Worm (Caenorhabditis elegans) whole organism, mixed stage, embryonic: Measurements from ENCODE around the gene F17E9.15.
"Not testable (repeated sequence)": the region's sequence is repeated elsewhere in the genome, so short reads cannot be mapped to it uniquely, and the experiment has no call there.

ENCODE experiments used
- M03D4.4 ChIP-seq: sonication (generic microtip); optimal IDR thresholded peaks from 2 replicates; lab custom pipeline; 2017; ENCODE audit warnings: mild to moderate bottlenecking, missing genetic modification characterization, missing compliant biosample characterization
- bed-3 ChIP-seq: fragments of 200-800 bp; sonication (Bioruptor generic); optimal IDR thresholded peaks from 3 replicates; lab custom pipeline; 2018; ENCODE audit warnings: mild to moderate bottlenecking, missing genetic modification characterization, moderate library complexity, missing compliant biosample characterization
- blmp-1 ChIP-seq: fragments of 150-350 bp; optimal IDR thresholded peaks from 2 replicates; lab custom pipeline; 2014; ENCODE audit warnings: missing biosample characterization, missing genetic modification characterization
- ceh-43 ChIP-seq: fragments of 200-800 bp; sonication (Bioruptor generic); optimal IDR thresholded peaks from 2 replicates; lab custom pipeline; 2018; ENCODE audit warnings: mild to moderate bottlenecking, missing genetic modification characterization, moderate library complexity, missing compliant biosample characterization
- ceh-83 ChIP-seq: fragments of 200-800 bp; sonication (Bioruptor generic); optimal IDR thresholded peaks from 2 replicates; lab custom pipeline; 2018; ENCODE audit warnings: mild to moderate bottlenecking, missing genetic modification characterization, missing compliant biosample characterization
- ces-1 ChIP-seq: fragments of 150-350 bp; optimal IDR thresholded peaks from 2 replicates; lab custom pipeline; 2014; ENCODE audit warnings: missing biosample characterization, missing genetic modification reagents, missing genetic modification characterization
- cnd-1 ChIP-seq: fragments of 200-800 bp; sonication (Bioruptor generic); optimal IDR thresholded peaks from 2 replicates; lab custom pipeline; 2018; ENCODE audit warnings: mild to moderate bottlenecking, missing genetic modification characterization, missing compliant biosample characterization
- drap-1 ChIP-seq: fragments of 200-800 bp; sonication (Bioruptor generic); optimal IDR thresholded peaks from 3 replicates; lab custom pipeline; 2018; ENCODE audit warnings: mild to moderate bottlenecking, missing genetic modification characterization, missing compliant biosample characterization
- elt-1 ChIP-seq: sonication (generic microtip); optimal IDR thresholded peaks from 2 replicates; lab custom pipeline; 2017; ENCODE audit warnings: missing genetic modification characterization, mild to moderate bottlenecking, missing compliant biosample characterization, antibody characterized with exemption, moderate library complexity, borderline replicate concordance; ENCODE audit not compliant: insufficient read depth
- flh-1 ChIP-seq: fragments of 200-800 bp; sonication (Bioruptor generic); optimal IDR thresholded peaks from 2 replicates; lab custom pipeline; 2018; ENCODE audit warnings: mild to moderate bottlenecking, missing genetic modification characterization, moderate library complexity, missing compliant biosample characterization
- hlh-1 ChIP-seq: fragments of 150-350 bp; optimal IDR thresholded peaks from 2 replicates; lab custom pipeline; 2014; ENCODE audit warnings: missing biosample characterization, missing genetic modification reagents, missing genetic modification characterization
- lin-13 ChIP-seq: fragments of 150-350 bp; optimal IDR thresholded peaks from 2 replicates; lab custom pipeline; 2014; ENCODE audit warnings: missing biosample characterization, missing genetic modification characterization
- lin-32 ChIP-seq: fragments of 200-800 bp; sonication (Bioruptor generic); optimal IDR thresholded peaks from 2 replicates; lab custom pipeline; 2018; ENCODE audit warnings: mild to moderate bottlenecking, missing genetic modification characterization, missing compliant biosample characterization
- lsy-2 ChIP-seq: fragments of 150-350 bp; optimal IDR thresholded peaks from 2 replicates; lab custom pipeline; 2014; ENCODE audit warnings: missing biosample characterization, missing genetic modification characterization
- mab-5 ChIP-seq: fragments of 150-350 bp; optimal IDR thresholded peaks from 2 replicates; lab custom pipeline; 2014; ENCODE audit warnings: missing biosample characterization, missing genetic modification characterization
- mep-1 ChIP-seq: fragments of 150-350 bp; optimal IDR thresholded peaks from 2 replicates; lab custom pipeline; 2017; ENCODE audit warnings: missing biosample characterization, missing genetic modification reagents, missing genetic modification characterization, inconsistent platforms
- mls-2 ChIP-seq: sonication (generic microtip); optimal IDR thresholded peaks from 2 replicates; lab custom pipeline; 2016; ENCODE audit warnings: mild to moderate bottlenecking, missing genetic modification characterization, moderate library complexity, missing compliant biosample characterization
- nhr-12 ChIP-seq: fragments of 150-350 bp; optimal IDR thresholded peaks from 2 replicates; lab custom pipeline; 2014; ENCODE audit warnings: missing biosample characterization, missing genetic modification characterization
- nhr-28 ChIP-seq: fragments of 150-350 bp; optimal IDR thresholded peaks from 2 replicates; lab custom pipeline; 2014; ENCODE audit warnings: missing biosample characterization, missing genetic modification characterization
- pha-4 ChIP-seq: fragments of 150-350 bp; optimal IDR thresholded peaks from 2 replicates; lab custom pipeline; 2018; ENCODE audit warnings: missing biosample characterization, missing genetic modification reagents, missing genetic modification characterization
- sem-2 ChIP-seq: fragments of 200-800 bp; sonication (Bioruptor generic); optimal IDR thresholded peaks from 2 replicates; lab custom pipeline; 2018; ENCODE audit warnings: mild to moderate bottlenecking, missing genetic modification characterization, missing compliant biosample characterization
- snpc-4 ChIP-seq: fragments of 150-350 bp; optimal IDR thresholded peaks from 2 replicates; lab custom pipeline; 2014; ENCODE audit warnings: missing biosample characterization, missing genetic modification characterization
- sptf-1 ChIP-seq: sonication (generic microtip); optimal IDR thresholded peaks from 2 replicates; lab custom pipeline; 2017; ENCODE audit warnings: mild to moderate bottlenecking, missing genetic modification characterization, moderate library complexity, missing compliant biosample characterization
- tbx-8 ChIP-seq: fragments of 200-800 bp; sonication (Bioruptor generic); optimal IDR thresholded peaks from 2 replicates; lab custom pipeline; 2018; ENCODE audit warnings: mild to moderate bottlenecking, missing genetic modification characterization, moderate library complexity, missing compliant biosample characterization
- unc-39 ChIP-seq: fragments of 150-350 bp; optimal IDR thresholded peaks from 2 replicates; lab custom pipeline; 2014; ENCODE audit warnings: missing biosample characterization, missing genetic modification characterization
- unc-62 ChIP-seq: fragments of 150-350 bp; optimal IDR thresholded peaks from 2 replicates; lab custom pipeline; 2014; ENCODE audit warnings: missing biosample characterization, missing genetic modification reagents, missing genetic modification characterization
- zip-8 ChIP-seq: fragments of 150-350 bp; optimal IDR thresholded peaks from 2 replicates; lab custom pipeline; 2014; ENCODE audit warnings: missing biosample characterization, missing genetic modification characterization
- ztf-11 ChIP-seq: fragments of 150-350 bp; optimal IDR thresholded peaks from 2 replicates; lab custom pipeline; 2014; ENCODE audit warnings: missing biosample characterization, missing genetic modification characterization

F17E9.15 gene

ce11 chrIV:8352036-8352435 lies 4.8 kb downstream of the F17E9.15 start, which contains the start of gene F17E9.16:
F17E9.16 (plus strand) TSS chrIV:8352336.
- not testable (repeated sequence) for TF ChIP-seq unc-62 (GFP tag; lab: Kevin White, UChicago); lin-13 (tag; lab: Kevin White, UChicago); pha-4

- TF ChIP-seq ceh-43 (no peak), sem-2 (no peak), mls-2 (tag; lab: Kevin White, UChicago) (no peak), ztf-11 (tag; lab: Kevin White, UChicago) (no peak), tbx-8 (GFP tag; lab: Kevin White, UChicago) (no peak), mab-5 (tag; lab: Kevin White, UChicago) (no peak), flh-1 (GFP tag; lab: Kevin White, UChicago) (no peak), elt-1 (tag; lab: Kevin White, UChicago) (no peak), mep-1 (tag; lab: Kevin White, UChicago) (no peak), unc-39 (tag; lab: Kevin White, UChicago) (no peak), ces-1 (GFP tag; lab: Kevin White, UChicago) (no peak), snpc-4 (no peak), zip-8 (tag; lab: Kevin White, UChicago) (no peak), unc-62 (GFP tag; lab: Kevin White, UChicago) (no peak), lsy-2 (tag; lab: Kevin White, UChicago) (no peak), bed-3 (GFP tag; lab: Kevin White, UChicago) (no peak), M03D4.4 (tag; lab: Kevin White, UChicago) (no peak), nhr-28 (tag; lab: Kevin White, UChicago) (no peak), blmp-1 (tag; lab: Kevin White, UChicago) (no peak)
- TF ChIP-seq, all 35 proteins: peak for 0
Measured at ce11 chrIV:8354572-8354971, 7.4 kb downstream of the F17E9.15 start, which contains the start of gene F17E9.3. F17E9.3 (plus strand) TSS chrIV:8354872.

- no peak for TF ChIP-seq drap-1 (GFP tag; lab: Kevin White, UChicago)
- no peak for TF ChIP-seq ceh-83
- no peak for TF ChIP-seq zip-8 (tag; lab: Kevin White, UChicago)
- TF ChIP-seq lin-32 (GFP tag; lab: Kevin White, UChicago), result no peak
- TF ChIP-seq cnd-1 (tag; lab: Kevin White, UChicago), result no peak
- TF ChIP-seq mls-2 (tag; lab: Kevin White, UChicago), result no peak
- no peak for TF ChIP-seq unc-39 (tag; lab: Kevin White, UChicago)
- no peak for TF ChIP-seq ztf-11 (tag; lab: Kevin White, UChicago)
- no peak for TF ChIP-seq bed-3 (GFP tag; lab: Kevin White, UChicago)
- TF ChIP-seq ces-1 (GFP tag; lab: Kevin White, UChicago), result no peak
- TF ChIP-seq ceh-43, result no peak
- no peak for TF ChIP-seq blmp-1 (tag; lab: Kevin White, UChicago)
- TF ChIP-seq pha-4, result no peak
- TF ChIP-seq nhr-12 (tag; lab: Kevin White, UChicago), result no peak
- no peak for TF ChIP-seq hlh-1 (tag; lab: Kevin White, UChicago)
- TF ChIP-seq sem-2, result no peak
Measured at ce11 chrIV:8355592-8355991, 8.4 kb downstream of the F17E9.15 start, which contains the start of the genes F17E9.2 and col-116. F17E9.2 (plus strand) TSS chrIV:8355892. col-116 (plus strand) TSS chrIV:8355906.

- no peak for TF ChIP-seq sptf-1
- no peak for TF ChIP-seq lsy-2 (tag; lab: Kevin White, UChicago)
- TF ChIP-seq ceh-83, result no peak
- no peak for TF ChIP-seq M03D4.4 (tag; lab: Kevin White, UChicago)
- no peak for TF ChIP-seq hlh-1 (tag; lab: Kevin White, UChicago)
- TF ChIP-seq elt-1 (tag; lab: Kevin White, UChicago), result no peak
- TF ChIP-seq bed-3 (GFP tag; lab: Kevin White, UChicago), result no peak
- TF ChIP-seq ces-1 (GFP tag; lab: Kevin White, UChicago), result no peak
- TF ChIP-seq lin-13 (tag; lab: Kevin White, UChicago), result no peak
Measured at ce11 chrIV:8357299-8357698, 10.1 kb downstream of the F17E9.15 start.

- TF ChIP-seq flh-1 (GFP tag; lab: Kevin White, UChicago), result no peak
Measured at ce11 chrIV:8358492-8358891, 11.3 kb downstream of the F17E9.15 start, which contains the start of gene D2096.13. D2096.13 (minus strand) TSS chrIV:8358592.
